Worm (Caenorhabditis elegans) whole organism, L4/young adult: ENCODE results near the gene ZK105.11.

Source experiments
- dao-5 ChIP-seq: sonication (generic microtip); optimal IDR thresholded peaks from 2 replicates; lab custom pipeline; 2016; ENCODE audit warnings: missing genotype, missing genetic modification characterization, moderate library complexity, missing compliant biosample characterization
- him-1 ChIP-seq: sonication (generic microtip); optimal IDR thresholded peaks from 2 replicates; lab custom pipeline; 2016; ENCODE audit warnings: missing genotype, missing genetic modification reagents, missing genetic modification characterization, missing compliant biosample characterization

ce11 chrV:7726202-7726601 is 17.8 kb upstream of the ZK105.11 start:
- no peak for TF ChIP-seq dao-5 (tag; lab: Kevin White, UChicago)
- no peak for TF ChIP-seq him-1 (tag; lab: Kevin White, UChicago)
